Worm (Caenorhabditis elegans): ENCODE measurements around the gene nlp-51.

- TF ChIP-seq eyg-1 (tag; optimal IDR thresholded peaks at IDR 0.05) (no peak), pat-9 (tag; optimal IDR thresholded peaks at IDR 0.05) (no peak), pag-3 (tag; optimal IDR thresholded peaks at IDR 0.05; ENCODE audit: borderline replicate concordance) (no peak), tbx-2 (tag; optimal IDR thresholded peaks at IDR 0.05) (no peak), elt-2 (tag; optimal IDR thresholded peaks at IDR 0.05) (no peak), dve-1 (tag; optimal IDR thresholded peaks at IDR 0.05) (no peak), F13H6.1 (tag; optimal IDR thresholded peaks at IDR 0.05) (no peak), rnt-1 (tag; optimal IDR thresholded peaks at IDR 0.05) (no peak), unc-86 (tag; optimal IDR thresholded peaks at IDR 0.05) (no peak)
Measured at ce11 chrII:11302591-11302990, 16.9 kb downstream of the nlp-51 start, which contains the start of gene samp-1.

Data from whole organism, late embryonic.